Worm (Caenorhabditis elegans) whole organism, late embryonic: Measurements from ENCODE around the gene F17E9.4.

Experiments used
- C08G9.2 ChIP-seq: sonication (generic microtip); optimal IDR thresholded peaks from 2 replicates; lab custom pipeline; 2016; ENCODE audit warnings: mild to moderate bottlenecking, missing genetic modification characterization, moderate library complexity, missing compliant biosample characterization
- C38D4.7 ChIP-seq: fragments of 200-800 bp; sonication (Bioruptor generic); optimal IDR thresholded peaks from 2 replicates; lab custom pipeline; 2018; ENCODE audit warnings: mild to moderate bottlenecking, missing genetic modification characterization, moderate library complexity, missing compliant biosample characterization
- F13H6.1 ChIP-seq: sonication (generic microtip); optimal IDR thresholded peaks from 2 replicates; lab custom pipeline; 2016; ENCODE audit warnings: missing genetic modification characterization, missing compliant biosample characterization
- K09A11.1 ChIP-seq: sonication (generic microtip); optimal IDR thresholded peaks from 2 replicates; lab custom pipeline; 2017; ENCODE audit warnings: antibody characterized with exemption, mild to moderate bottlenecking, missing genetic modification characterization, missing compliant biosample characterization; ENCODE audit not compliant: insufficient read depth
- T23F11.4 ChIP-seq: fragments of 200-800 bp; sonication (Bioruptor generic); optimal IDR thresholded peaks from 2 replicates; lab custom pipeline; 2018; ENCODE audit warnings: mild to moderate bottlenecking, missing genetic modification characterization, missing compliant biosample characterization
- Y22D7AL.16 ChIP-seq: sonication (generic microtip); optimal IDR thresholded peaks from 2 replicates; lab custom pipeline; 2016; ENCODE audit warnings: missing genetic modification characterization, missing compliant biosample characterization
- ama-1 ChIP-seq: fragments of 150-350 bp; optimal IDR thresholded peaks from 2 replicates; lab custom pipeline; 2014
- ceh-18 ChIP-seq: sonication (generic microtip); optimal IDR thresholded peaks from 2 replicates; lab custom pipeline; 2016; ENCODE audit warnings: missing genetic modification characterization, missing compliant biosample characterization
- ceh-19 ChIP-seq: fragments of 200-800 bp; sonication (Bioruptor generic); optimal IDR thresholded peaks from 2 replicates; lab custom pipeline; 2018; ENCODE audit warnings: mild to moderate bottlenecking, missing genetic modification characterization, missing compliant biosample characterization
- ceh-2 ChIP-seq: sonication (generic microtip); optimal IDR thresholded peaks from 2 replicates; lab custom pipeline; 2016; ENCODE audit warnings: missing genotype, missing genetic modification characterization, missing compliant biosample characterization
- ceh-22 ChIP-seq: sonication (generic microtip); optimal IDR thresholded peaks from 2 replicates; lab custom pipeline; 2017; ENCODE audit warnings: missing biosample characterization, missing genetic modification characterization
- ceh-30 ChIP-seq: fragments of 150-350 bp; optimal IDR thresholded peaks from 2 replicates; lab custom pipeline; 2014; ENCODE audit warnings: missing biosample characterization, missing genetic modification characterization
- ceh-34 ChIP-seq: sonication (generic microtip); optimal IDR thresholded peaks from 2 replicates; lab custom pipeline; 2016; ENCODE audit warnings: mild to moderate bottlenecking, missing genetic modification characterization, missing compliant biosample characterization
- ceh-6 ChIP-seq: fragments of 200-800 bp; sonication (Bioruptor generic); optimal IDR thresholded peaks from 2 replicates; lab custom pipeline; 2018; ENCODE audit warnings: mild to moderate bottlenecking, missing genetic modification characterization, missing compliant biosample characterization
- ceh-9 ChIP-seq: sonication (generic microtip); optimal IDR thresholded peaks from 2 replicates; lab custom pipeline; 2016; ENCODE audit warnings: mild to moderate bottlenecking, missing genetic modification characterization, inconsistent platforms, missing compliant biosample characterization
- che-1 ChIP-seq: sonication (generic microtip); optimal IDR thresholded peaks from 2 replicates; lab custom pipeline; 2016; ENCODE audit warnings: mild to moderate bottlenecking, missing genetic modification characterization, missing compliant biosample characterization
- dmd-4 ChIP-seq: sonication (generic microtip); optimal IDR thresholded peaks from 2 replicates; lab custom pipeline; 2016; ENCODE audit warnings: borderline replicate concordance, missing genetic modification characterization, missing compliant biosample characterization
- dve-1 ChIP-seq: sonication (generic microtip); optimal IDR thresholded peaks from 2 replicates; lab custom pipeline; 2017; ENCODE audit warnings: antibody characterized with exemption, mild to moderate bottlenecking, missing genetic modification characterization, missing compliant biosample characterization
- elt-2 ChIP-seq: sonication (generic microtip); optimal IDR thresholded peaks from 2 replicates; lab custom pipeline; 2016; ENCODE audit warnings: missing genetic modification reagents, missing genetic modification characterization, missing compliant biosample characterization
- ets-4 ChIP-seq: sonication (generic microtip); optimal IDR thresholded peaks from 2 replicates; lab custom pipeline; 2016; ENCODE audit warnings: missing genetic modification characterization, missing compliant biosample characterization
- eyg-1 ChIP-seq: sonication (generic microtip); optimal IDR thresholded peaks from 2 replicates; lab custom pipeline; 2016; ENCODE audit warnings: missing genotype, missing genetic modification characterization, missing compliant biosample characterization
- fax-1 ChIP-seq: sonication (generic microtip); optimal IDR thresholded peaks from 2 replicates; lab custom pipeline; 2016; ENCODE audit warnings: missing genotype, missing genetic modification characterization, missing compliant biosample characterization
- fkh-10 ChIP-seq: fragments of 150-350 bp; optimal IDR thresholded peaks from 2 replicates; lab custom pipeline; 2014; ENCODE audit warnings: missing biosample characterization, missing genetic modification reagents, missing genetic modification characterization
- gmeb-2 ChIP-seq: sonication (generic microtip); optimal IDR thresholded peaks from 2 replicates; lab custom pipeline; 2016; ENCODE audit warnings: missing genetic modification characterization, inconsistent platforms, missing compliant biosample characterization
- hlh-13 ChIP-seq: fragments of 200-800 bp; sonication (Bioruptor generic); optimal IDR thresholded peaks from 2 replicates; lab custom pipeline; 2018; ENCODE audit warnings: mild to moderate bottlenecking, missing genetic modification characterization, missing compliant biosample characterization
- hlh-15 ChIP-seq: sonication (generic microtip); optimal IDR thresholded peaks from 2 replicates; lab custom pipeline; 2016; ENCODE audit warnings: missing genetic modification characterization, missing compliant biosample characterization
- hlh-30 ChIP-seq: sonication (generic microtip); optimal IDR thresholded peaks from 2 replicates; lab custom pipeline; 2017; ENCODE audit warnings: antibody characterized with exemption, missing genetic modification characterization, missing compliant biosample characterization; ENCODE audit not compliant: insufficient read depth
- hlh-8 ChIP-seq: sonication (generic microtip); optimal IDR thresholded peaks from 2 replicates; lab custom pipeline; 2016; ENCODE audit warnings: missing genotype, missing genetic modification characterization, missing compliant biosample characterization
- lim-6 ChIP-seq: sonication (generic microtip); optimal IDR thresholded peaks from 2 replicates; lab custom pipeline; 2016; ENCODE audit warnings: missing genetic modification characterization, missing compliant biosample characterization
- lin-11 ChIP-seq: fragments of 200-800 bp; sonication (Bioruptor generic); optimal IDR thresholded peaks from 2 replicates; lab custom pipeline; 2018; ENCODE audit warnings: mild to moderate bottlenecking, missing genetic modification characterization, missing compliant biosample characterization
- madf-2 ChIP-seq: sonication (generic microtip); optimal IDR thresholded peaks from 2 replicates; lab custom pipeline; 2017; ENCODE audit warnings: missing genetic modification characterization, missing compliant biosample characterization
- nhr-11 ChIP-seq: fragments of 150-350 bp; optimal IDR thresholded peaks from 2 replicates; lab custom pipeline; 2014; ENCODE audit warnings: missing biosample characterization, missing genetic modification characterization
- pag-3 ChIP-seq: sonication (generic microtip); optimal IDR thresholded peaks from 2 replicates; lab custom pipeline; 2016; ENCODE audit warnings: missing compliant biosample characterization, missing genetic modification characterization, borderline replicate concordance
- pat-9 ChIP-seq: fragments of 200-800 bp; sonication (Bioruptor generic); optimal IDR thresholded peaks from 2 replicates; lab custom pipeline; 2018; ENCODE audit warnings: mild to moderate bottlenecking, missing genetic modification characterization, moderate library complexity, missing compliant biosample characterization
- pha-4 ChIP-seq: fragments of 150-350 bp; optimal IDR thresholded peaks from 2 replicates; lab custom pipeline; 2018; ENCODE audit warnings: missing biosample characterization, missing genetic modification reagents, missing genetic modification characterization
- pqm-1 ChIP-seq: sonication (generic microtip); optimal IDR thresholded peaks from 2 replicates; lab custom pipeline; 2016; ENCODE audit warnings: missing genetic modification characterization, missing compliant biosample characterization
- pros-1 ChIP-seq: fragments of 150-350 bp; optimal IDR thresholded peaks from 2 replicates; lab custom pipeline; 2014; ENCODE audit warnings: missing biosample characterization, missing genetic modification reagents, missing genetic modification characterization
- ref-2 ChIP-seq: sonication (generic microtip); optimal IDR thresholded peaks from 2 replicates; lab custom pipeline; 2016; ENCODE audit warnings: missing genetic modification characterization, missing compliant biosample characterization
- sdc-2 ChIP-seq: sonication (generic microtip); optimal IDR thresholded peaks from 2 replicates; lab custom pipeline; 2016; ENCODE audit warnings: missing genotype, missing genetic modification characterization, missing compliant biosample characterization
- tbx-2 ChIP-seq: sonication (generic microtip); optimal IDR thresholded peaks from 2 replicates; lab custom pipeline; 2016; ENCODE audit warnings: missing genetic modification characterization, missing compliant biosample characterization
- tbx-7 ChIP-seq: sonication (generic microtip); optimal IDR thresholded peaks from 2 replicates; lab custom pipeline; 2016; ENCODE audit warnings: missing genotype, missing genetic modification characterization, missing compliant biosample characterization
- ttx-3 ChIP-seq: sonication (generic microtip); optimal IDR thresholded peaks from 2 replicates; lab custom pipeline; 2016; ENCODE audit warnings: missing genetic modification reagents, missing genetic modification characterization, missing compliant biosample characterization
- unc-42 ChIP-seq: sonication (generic microtip); optimal IDR thresholded peaks from 2 replicates; lab custom pipeline; 2016; ENCODE audit warnings: missing genotype, missing genetic modification characterization, missing compliant biosample characterization
- unc-86 ChIP-seq: sonication (generic microtip); optimal IDR thresholded peaks from 2 replicates; lab custom pipeline; 2016; ENCODE audit warnings: missing genetic modification characterization, missing compliant biosample characterization
- ztf-16 ChIP-seq: sonication (generic microtip); optimal IDR thresholded peaks from 2 replicates; lab custom pipeline; 2017; ENCODE audit warnings: missing genetic modification characterization, missing compliant biosample characterization

F17E9.4 gene

DNA sequence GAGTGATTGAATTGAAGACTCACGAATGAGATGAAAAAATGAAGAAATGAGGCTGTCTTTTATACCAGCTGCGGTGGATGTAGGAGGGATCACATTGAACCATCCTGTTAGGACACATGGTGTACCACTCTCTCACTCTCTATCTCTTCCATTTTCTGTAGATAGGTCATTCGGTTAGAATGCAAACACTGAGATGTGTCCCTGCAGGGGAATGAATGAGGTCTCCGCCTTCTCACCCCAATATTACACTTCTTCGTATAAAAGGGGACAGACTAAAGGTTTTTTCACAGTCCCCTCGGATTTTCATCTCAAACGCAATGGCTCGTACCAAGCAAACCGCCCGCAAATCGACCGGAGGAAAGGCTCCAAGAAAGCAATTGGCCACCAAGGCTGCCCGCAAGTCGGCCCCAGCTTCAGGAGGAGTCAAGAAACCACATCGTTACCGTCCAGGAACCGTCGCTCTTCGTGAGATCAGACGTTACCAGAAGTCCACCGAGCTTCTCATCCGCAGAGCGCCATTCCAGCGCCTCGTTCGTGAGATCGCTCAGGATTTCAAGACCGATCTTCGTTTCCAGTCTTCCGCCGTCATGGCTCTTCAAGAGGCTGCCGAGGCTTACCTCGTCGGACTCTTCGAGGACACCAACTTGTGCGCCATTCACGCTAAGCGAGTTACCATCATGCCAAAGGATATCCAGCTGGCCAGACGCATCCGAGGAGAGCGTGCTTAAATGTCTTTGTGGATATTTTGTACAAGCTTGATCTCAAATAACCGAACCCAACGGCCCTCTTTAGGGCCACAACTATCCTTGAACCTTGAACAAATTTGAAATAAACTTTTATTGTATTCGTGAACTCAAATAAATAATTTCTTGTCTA lies 13.9 kb upstream of the F17E9.4 start, which contains the start of gene his-32 (continued):
- peak; percentile 66 for TF ChIP-seq ztf-16
- TF ChIP-seq pag-3 (tag; lab: Kevin White, UChicago) = no peak
- TF ChIP-seq gmeb-2 (tag; lab: Kevin White, UChicago) = peak; percentile 3
- TF ChIP-seq ceh-6 (GFP tag; lab: Kevin White, UChicago) = no peak
- peak; percentile 43 for TF ChIP-seq elt-2 (tag; lab: Kevin White, UChicago)
- no peak for TF ChIP-seq lin-11 (tag; lab: Kevin White, UChicago)
- no peak for TF ChIP-seq fax-1 (tag; lab: Kevin White, UChicago)
- TF ChIP-seq ceh-30 = no peak
- TF ChIP-seq ceh-34 = peak; percentile 85
- TF ChIP-seq ceh-22 (tag; lab: Kevin White, UChicago) = no peak
- TF ChIP-seq dmd-4 = no peak
- TF ChIP-seq unc-86 (tag; lab: Kevin White, UChicago) = no peak
- TF ChIP-seq C08G9.2 (tag; lab: Kevin White, UChicago) = peak; percentile 24
- no peak for TF ChIP-seq ceh-18 (tag; lab: Kevin White, UChicago)
- no peak for TF ChIP-seq lim-6 (tag; lab: Kevin White, UChicago)
- TF ChIP-seq pat-9 (tag; lab: Kevin White, UChicago) = peak; percentile 41
- no peak for TF ChIP-seq pqm-1 (tag; lab: Kevin White, UChicago)
- TF ChIP-seq ceh-19 (GFP tag; lab: Kevin White, UChicago) = no peak
- TF ChIP-seq dve-1 (tag; lab: Kevin White, UChicago) = peak; percentile 34
- peak; percentile 81 for TF ChIP-seq tbx-2
- no peak for TF ChIP-seq che-1 (tag; lab: Kevin White, UChicago)
- no peak for TF ChIP-seq fkh-10
- TF ChIP-seq hlh-15 = no peak
- TF ChIP-seq Y22D7AL.16 (tag; lab: Kevin White, UChicago) = no peak
- no peak for TF ChIP-seq hlh-8 (tag; lab: Kevin White, UChicago)
- no peak for TF ChIP-seq F13H6.1
- TF ChIP-seq unc-42 (tag; lab: Kevin White, UChicago) = no peak
- peak; percentile 90 for TF ChIP-seq ref-2 (tag; lab: Kevin White, UChicago)
- no peak for TF ChIP-seq ttx-3
- peak; percentile 89 for TF ChIP-seq ama-1
- TF ChIP-seq eyg-1 = no peak

DNA sequence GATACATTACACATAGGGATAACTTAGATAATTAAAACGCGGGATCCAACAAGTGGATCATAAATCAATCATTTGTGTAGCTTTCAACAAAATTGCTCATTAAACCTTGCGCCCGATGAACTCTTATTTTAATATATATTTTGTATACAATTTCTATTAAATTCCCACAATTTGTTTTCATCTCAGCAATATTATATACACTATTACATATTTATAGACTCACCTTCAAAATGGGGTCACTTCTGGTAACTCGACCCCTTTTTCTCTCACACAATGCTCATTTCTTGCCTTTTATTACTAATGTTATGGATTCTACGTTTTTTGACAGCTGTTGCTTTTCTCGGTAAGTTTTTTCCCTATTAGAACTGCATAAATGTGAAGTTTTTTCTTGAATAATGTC lies 8.5 kb upstream of the F17E9.4 start, which contains the start of gene lgc-6:
Gene lgc-6 (plus strand): TSS at position 301 of the 400 bp plus-strand sequence.
- TF ChIP-seq ets-4 (tag; lab: Kevin White, UChicago) (no peak), C38D4.7 (GFP tag; lab: Kevin White, UChicago) (no peak), pha-4 (tag; lab: Kevin White, UChicago) (no peak), pros-1 (no peak), hlh-13 (no peak), madf-2 (no peak), ceh-9 (tag; lab: Kevin White, UChicago) (no peak), tbx-7 (tag; lab: Kevin White, UChicago) (no peak)

- no peak for TF ChIP-seq fax-1 (tag; lab: Kevin White, UChicago)
- no peak for TF ChIP-seq hlh-8 (tag; lab: Kevin White, UChicago)
- no peak for TF ChIP-seq hlh-15
- TF ChIP-seq gmeb-2 (tag; lab: Kevin White, UChicago) = no peak
- no peak for TF ChIP-seq nhr-11 (tag; lab: Kevin White, UChicago)
- TF ChIP-seq sdc-2 (tag; lab: Kevin White, UChicago) = no peak
- TF ChIP-seq pag-3 (tag; lab: Kevin White, UChicago) = no peak
- TF ChIP-seq hlh-13 = no peak
- TF ChIP-seq C08G9.2 (tag; lab: Kevin White, UChicago) = no peak
- TF ChIP-seq C38D4.7 (GFP tag; lab: Kevin White, UChicago) = no peak
- TF ChIP-seq ets-4 (tag; lab: Kevin White, UChicago) = no peak
- no peak for TF ChIP-seq eyg-1
- TF ChIP-seq K09A11.1 (tag; lab: Kevin White, UChicago) = no peak
- no peak for TF ChIP-seq T23F11.4 (GFP tag; lab: Kevin White, UChicago)
- no peak for TF ChIP-seq pqm-1 (tag; lab: Kevin White, UChicago)
- no peak for TF ChIP-seq hlh-30 (tag; lab: Kevin White, UChicago)
- TF ChIP-seq tbx-7 (tag; lab: Kevin White, UChicago) = no peak
- TF ChIP-seq ceh-2 = no peak
Observed at ce11 chrIV:8342385-8342784, 5.8 kb upstream of the F17E9.4 start, which contains the start of gene lgc-5. lgc-5 (plus strand) TSS chrIV:8342685.
